Worm (Caenorhabditis elegans): ENCODE measurements around the gene T08G3.13.

T08G3.13 gene

ce11 chrV:16483681-16484080, 35.8 kb downstream of the T08G3.13 start, which contains the start of gene srh-139:
srh-139 (plus strand) TSS chrV:16483981.
- TF ChIP-seq hmg-4 (GFP tag; optimal IDR thresholded peaks at IDR 0.05) (no peak), B0310.2 (tag; optimal IDR thresholded peaks at IDR 0.05) (no peak), scrt-1 (GFP tag; IDR thresholded peaks at IDR 0.05) (no peak)

ce11 chrV:16487474-16487873, 39.6 kb downstream of the T08G3.13 start, which contains the start of gene Y32B12A.5:
Y32B12A.5 (minus strand) TSS chrV:16487574.
- TF ChIP-seq aly-1 (tag; optimal IDR thresholded peaks at IDR 0.05) (no peak), F13C5.2 (tag; optimal IDR thresholded peaks at IDR 0.05) (no peak), tbx-11 (GFP tag; IDR thresholded peaks at IDR 0.05) (no peak), hmg-4 (GFP tag; optimal IDR thresholded peaks at IDR 0.05) (no peak), sea-1 (GFP tag; conservative IDR thresholded peaks at IDR 0.05) (no peak), ets-7 (tag; optimal IDR thresholded peaks at IDR 0.05) (no peak), tra-4 (tag; optimal IDR thresholded peaks at IDR 0.05) (no peak)

- TF ChIP-seq hmbx-1 (tag; optimal IDR thresholded peaks at IDR 0.05) (no peak), sea-1 (GFP tag; conservative IDR thresholded peaks at IDR 0.05) (no peak), tbx-37 (GFP tag; conservative IDR thresholded peaks at IDR 0.05) (no peak), B0310.2 (tag; optimal IDR thresholded peaks at IDR 0.05) (no peak), tra-4 (tag; optimal IDR thresholded peaks at IDR 0.05) (no peak), ceh-36 (tag; optimal IDR thresholded peaks at IDR 0.05) (no peak), scrt-1 (GFP tag; IDR thresholded peaks at IDR 0.05) (no peak), ceh-13 (GFP tag; optimal IDR thresholded peaks at IDR 0.05) (no peak), tbx-11 (GFP tag; IDR thresholded peaks at IDR 0.05) (no peak), hmg-4 (GFP tag; optimal IDR thresholded peaks at IDR 0.05) (no peak), flt-1 (GFP tag; IDR thresholded peaks at IDR 0.05) (no peak), ama-1 (optimal IDR thresholded peaks at IDR 0.05) (no peak), ets-7 (tag; optimal IDR thresholded peaks at IDR 0.05) (no peak), aly-1 (tag; optimal IDR thresholded peaks at IDR 0.05) (no peak), F13C5.2 (tag; optimal IDR thresholded peaks at IDR 0.05) (no peak), hnd-1 (tag; optimal IDR thresholded peaks at IDR 0.05) (no peak), pes-1 (GFP tag; IDR thresholded peaks at IDR 0.05) (no peak)
Measured at ce11 chrV:16488172-16488571, 40.3 kb downstream of the T08G3.13 start, which contains the start of gene sqst-4. sqst-4 (plus strand) TSS chrV:16488472.

ce11 chrV:16494359-16494758, 46.5 kb downstream of the T08G3.13 start, which contains the start of gene comt-2:
comt-2 (minus strand) TSS chrV:16494489.
- TF ChIP-seq B0310.2 (tag; optimal IDR thresholded peaks at IDR 0.05) = no peak
- no peak for TF ChIP-seq ets-7 (tag; optimal IDR thresholded peaks at IDR 0.05)
- TF ChIP-seq sea-1 (GFP tag; conservative IDR thresholded peaks at IDR 0.05) = no peak
- TF ChIP-seq tra-4 (tag; optimal IDR thresholded peaks at IDR 0.05) = no peak
- TF ChIP-seq hmbx-1 (tag; optimal IDR thresholded peaks at IDR 0.05) = no peak
- TF ChIP-seq scrt-1 (GFP tag; IDR thresholded peaks at IDR 0.05) = no peak
- no peak for TF ChIP-seq tbx-37 (GFP tag; conservative IDR thresholded peaks at IDR 0.05)
- TF ChIP-seq ama-1 (optimal IDR thresholded peaks at IDR 0.05) = no peak
- no peak for TF ChIP-seq pes-1 (GFP tag; IDR thresholded peaks at IDR 0.05)

- TF ChIP-seq aly-1 (tag; optimal IDR thresholded peaks at IDR 0.05) = no peak
- no peak for TF ChIP-seq tbx-37 (GFP tag; conservative IDR thresholded peaks at IDR 0.05)
Measured at ce11 chrV:16497504-16497903, 49.7 kb downstream of the T08G3.13 start, which contains the start of gene srh-136. srh-136 (minus strand) TSS chrV:16497596.

All from whole organism, early embryonic.